Fruit fly (Drosophila melanogaster): ENCODE measurements around the gene CG14974.
A peak's percentile ranks its signal among the peaks of the same experiment; 100 is the strongest.

Gene CG14974

dm6 chr3L:3616344-3616743, 4.5 kb downstream of the CG14974 start (continued):
- TF ChIP-seq CG9817 (tag; optimal IDR thresholded peaks at IDR 0.05) (peak; percentile 91), CG12219 (GFP tag; optimal IDR thresholded peaks at IDR 0.05) (peak; percentile 28), Ptx1 (GFP tag; IDR thresholded peaks at IDR 0.05) (peak; percentile 89), ro (GFP tag; IDR thresholded peaks at IDR 0.05) (peak; percentile 55; the same call in 1 of the 2 replicates), amos (GFP tag; IDR thresholded peaks at IDR 0.05; ENCODE audit: partially characterized antibody) (peak; percentile 47; the same call in 1 of the 2 replicates), CG1647 (GFP tag; optimal IDR thresholded peaks at IDR 0.05) (peak; percentile 58), Dip3 (GFP tag; optimal IDR thresholded peaks at IDR 0.05) (peak; percentile 52), CG14860 (GFP tag; IDR thresholded peaks at IDR 0.05; ENCODE audit: partially characterized antibody) (no peak), CG9215 (GFP tag; IDR thresholded peaks at IDR 0.05) (peak; percentile 67), CG14667 (GFP tag; IDR thresholded peaks at IDR 0.05) (peak; percentile 75), al (GFP tag; IDR thresholded peaks at IDR 0.05) (peak; percentile 61; the same call in 1 of the 2 replicates), CG15601 (tag; optimal IDR thresholded peaks at IDR 0.05) (peak; percentile 68), CG6175 (GFP tag; IDR thresholded peaks at IDR 0.05) (peak; percentile 26; the same call in 1 of the 3 replicates), klu (GFP tag; IDR thresholded peaks at IDR 0.05) (peak; percentile 32; the same call in 1 of the 2 replicates), Camta (GFP tag; optimal IDR thresholded peaks at IDR 0.05) (peak; percentile 14), CG3281 (GFP tag; optimal IDR thresholded peaks at IDR 0.05) (peak; percentile 31), tll (GFP tag; optimal IDR thresholded peaks at IDR 0.05) (no peak), crol (GFP tag; IDR thresholded peaks at IDR 0.05) (peak; percentile 11; the same call in 1 of the 2 replicates), CG8924 (tag; optimal IDR thresholded peaks at IDR 0.05) (peak; percentile 52), CoRest (tag; optimal IDR thresholded peaks at IDR 0.05) (peak; percentile 84), Oaz (GFP tag; IDR thresholded peaks at IDR 0.05) (peak; percentile 59; the same call in 1 of the 2 replicates), croc (GFP tag; conservative IDR thresholded peaks at IDR 0.05) (peak; percentile 73), CG12104 (GFP tag; optimal IDR thresholded peaks at IDR 0.05) (peak; percentile 23), CG2202 (tag; optimal IDR thresholded peaks at IDR 0.05) (peak; percentile 11), CG6791 (GFP tag; IDR thresholded peaks at IDR 0.05; ENCODE audit: partially characterized antibody) (peak; percentile 61; the same call in 1 of the 3 replicates), zf30C (GFP tag; optimal IDR thresholded peaks at IDR 0.05) (no peak), CG10654 (GFP tag; optimal IDR thresholded peaks at IDR 0.05) (peak; percentile 72), lmd (GFP tag; IDR thresholded peaks at IDR 0.05) (peak; percentile 88), YL-1 (GFP tag; optimal IDR thresholded peaks at IDR 0.05) (no peak), gcm (GFP tag; optimal IDR thresholded peaks at IDR 0.05) (peak; percentile 32), aop (GFP tag; IDR thresholded peaks at IDR 0.05) (0 out of 2 replicates have a peak, but pooled peaks have one; percentile 7), CG9437 (GFP tag; optimal IDR thresholded peaks at IDR 0.05) (peak; percentile 1), Bgb (GFP tag; IDR thresholded peaks at IDR 0.05; ENCODE audit: partially characterized antibody) (peak; percentile 29; the same call in 1 of the 2 replicates), CG17361 (GFP tag; IDR thresholded peaks at IDR 0.05) (peak; percentile 81; the same call in 2 of the 3 replicates), Usf (GFP tag; optimal IDR thresholded peaks at IDR 0.05) (peak; percentile 62), ap (GFP tag; IDR thresholded peaks at IDR 0.05) (no peak), Lim3 (GFP tag; IDR thresholded peaks at IDR 0.05) (no peak), CG7963 (GFP tag; IDR thresholded peaks at IDR 0.05; ENCODE audit: partially characterized antibody) (no peak), CG11093 (GFP tag; IDR thresholded peaks at IDR 0.05) (peak; percentile 46; the same call in 1 of the 3 replicates), CG2129 (GFP tag; IDR thresholded peaks at IDR 0.05; ENCODE audit: partially characterized antibody) (no peak), Dfd (GFP tag; optimal IDR thresholded peaks at IDR 0.05) (no peak), CG17912 (GFP tag; optimal IDR thresholded peaks at IDR 0.05) (peak; percentile 75), odd (GFP tag; optimal IDR thresholded peaks at IDR 0.05) (peak; percentile 6), pan (optimal IDR thresholded peaks at IDR 0.05) (no peak), pan (GFP tag; optimal IDR thresholded peaks at IDR 0.05 in 1 of 2, IDR thresholded peaks at IDR 0.05 in 1 of 2) (peak in 1 of 2 experiments; percentile 80), CG7271 (tag; optimal IDR thresholded peaks at IDR 0.05) (peak; percentile 64), ken (GFP tag; IDR thresholded peaks at IDR 0.05) (peak; percentile 84), row (GFP tag; IDR thresholded peaks at IDR 0.05) (peak; percentile 46; the same call in 1 of the 3 replicates), CG7372 (GFP tag; IDR thresholded peaks at IDR 0.05) (peak; percentile 67; the same call in 1 of the 2 replicates), CG9932 (GFP tag; IDR thresholded peaks at IDR 0.05) (peak; percentile 93)

Measured in whole organism, embryonic.